Fruit fly (Drosophila melanogaster) whole organism, embryonic: ENCODE results near the gene CG11095.

Source experiments
- Abd-B ChIP-seq: fragments of 200-800 bp; sonication (Bioruptor generic); optimal IDR thresholded peaks from 2 replicates; lab custom pipeline; 2018; ENCODE audit warnings: missing biosample characterization, mild to moderate bottlenecking, missing genetic modification characterization, moderate library complexity
- CG10147 ChIP-seq: fragments of 200-800 bp; sonication (Bioruptor generic); optimal IDR thresholded peaks from 2 replicates; lab custom pipeline; 2019; ENCODE audit warnings: missing biosample characterization, mild to moderate bottlenecking, missing genetic modification characterization, moderate library complexity
- CG10654 ChIP-seq: fragments of 200-800 bp; sonication (Bioruptor generic); optimal IDR thresholded peaks from 2 replicates; lab custom pipeline; 2016; ENCODE audit warnings: missing biosample characterization, missing genetic modification characterization
- CG12104 ChIP-seq: fragments of 200-800 bp; sonication (Bioruptor generic); optimal IDR thresholded peaks from 3 replicates; lab custom pipeline; 2016; ENCODE audit warnings: missing biosample characterization, missing genetic modification characterization
- CG1233 ChIP-seq: fragments of 200-800 bp; sonication (Bioruptor generic); optimal IDR thresholded peaks from 4 replicates; lab custom pipeline; 2018; ENCODE audit warnings: missing biosample characterization, mild to moderate bottlenecking, missing genetic modification characterization
- CG12769 ChIP-seq: fragments of 200-800 bp; sonication (Bioruptor generic); optimal IDR thresholded peaks from 2 replicates; lab custom pipeline; 2019; ENCODE audit warnings: missing biosample characterization, mild to moderate bottlenecking, missing genetic modification characterization, moderate library complexity
- CG14860 ChIP-seq: fragments of 200-800 bp; sonication (Bioruptor generic); IDR thresholded peaks from 3 replicates; pipeline ENCODE4 v1.3.6; 2022; ENCODE audit warnings: missing biosample characterization, missing genetic modification characterization; ENCODE audit not compliant: partially characterized antibody
- CG15696 ChIP-seq: fragments of 200-800 bp; sonication (Bioruptor generic); optimal IDR thresholded peaks from 2 replicates; lab custom pipeline; 2019; ENCODE audit warnings: missing biosample characterization, mild to moderate bottlenecking, missing genetic modification characterization, moderate library complexity
- CG17568 ChIP-seq: fragments of 200-800 bp; sonication (Bioruptor generic); optimal IDR thresholded peaks from 2 replicates; lab custom pipeline; 2018; ENCODE audit warnings: missing biosample characterization, mild to moderate bottlenecking, missing genetic modification characterization, moderate library complexity
- CG2678 ChIP-seq: fragments of 200-800 bp; sonication (Bioruptor generic); optimal IDR thresholded peaks from 3 replicates; lab custom pipeline; 2019; ENCODE audit warnings: missing biosample characterization, mild to moderate bottlenecking, missing genetic modification characterization, moderate library complexity
- CG33213 ChIP-seq: fragments of 200-800 bp; sonication (Bioruptor generic); optimal IDR thresholded peaks from 3 replicates; lab custom pipeline; 2016; ENCODE audit warnings: missing biosample characterization, missing genetic modification characterization
- CG33557 ChIP-seq: fragments of 200-800 bp; sonication (Bioruptor generic); optimal IDR thresholded peaks from 2 replicates; lab custom pipeline; 2019; ENCODE audit warnings: missing biosample characterization, mild to moderate bottlenecking, missing genetic modification characterization, moderate library complexity
- CG34422 ChIP-seq: fragments of 200-800 bp; sonication (Bioruptor generic); IDR thresholded peaks from 3 replicates; pipeline ENCODE4 v1.3.6; 2022; ENCODE audit warnings: missing biosample characterization, missing genetic modification characterization
- CG3995 ChIP-seq: fragments of 200-800 bp; sonication (Bioruptor generic); optimal IDR thresholded peaks from 3 replicates; lab custom pipeline; 2016; ENCODE audit warnings: missing biosample characterization, missing genetic modification characterization
- CG4328 ChIP-seq: fragments of 200-800 bp; sonication (Bioruptor generic); optimal IDR thresholded peaks from 3 replicates; lab custom pipeline; 2017; ENCODE audit warnings: missing biosample characterization, missing genetic modification reagents, missing genetic modification characterization
- CG4360 ChIP-seq: fragments of 200-800 bp; sonication (Bioruptor generic); IDR thresholded peaks from 2 replicates; pipeline ENCODE4 v1.3.6; 2022; ENCODE audit warnings: missing biosample characterization, missing genetic modification characterization
- CG4820 ChIP-seq: fragments of 200-800 bp; sonication (Bioruptor generic); optimal IDR thresholded peaks from 3 replicates; lab custom pipeline; 2016; ENCODE audit warnings: missing biosample characterization, missing genetic modification characterization
- CG7987 ChIP-seq: fragments of 200-800 bp; sonication (Bioruptor generic); optimal IDR thresholded peaks from 2 replicates; lab custom pipeline; 2018; ENCODE audit warnings: missing biosample characterization, mild to moderate bottlenecking, missing genetic modification characterization, moderate library complexity
- CG9437 ChIP-seq: fragments of 200-800 bp; sonication (Bioruptor generic); optimal IDR thresholded peaks from 2 replicates; lab custom pipeline; 2018; ENCODE audit warnings: missing biosample characterization, mild to moderate bottlenecking, missing genetic modification characterization
- CG9817 ChIP-seq: fragments of 200-800 bp; sonication (Bioruptor generic); optimal IDR thresholded peaks from 2 replicates; lab custom pipeline; 2018; ENCODE audit warnings: missing biosample characterization, mild to moderate bottlenecking, missing genetic modification characterization, moderate library complexity
- CG9876 ChIP-seq: fragments of 200-800 bp; sonication (Bioruptor generic); optimal IDR thresholded peaks from 2 replicates; lab custom pipeline; 2016; ENCODE audit warnings: missing biosample characterization, missing genetic modification characterization
- Dll ChIP-seq: fragments of 200-800 bp; sonication (Bioruptor generic); IDR thresholded peaks from 4 replicates; pipeline ENCODE4 v1.3.6; 2022; ENCODE audit warnings: missing biosample characterization, missing genetic modification characterization; ENCODE audit not compliant: partially characterized antibody
- Eip74EF ChIP-seq, 2 experiments: fragments of 200-800 bp in 1 of 2; fragments of >200 bp in 1 of 2; sonication (Bioruptor generic) in 1 of 2; optimal IDR thresholded peaks; 2 replicates each; lab custom pipeline; 2017 to 2019; ENCODE audit warnings: missing biosample characterization in 2 of 2, missing genetic modification characterization in 2 of 2, mild to moderate bottlenecking in 1 of 2, moderate library complexity in 1 of 2
- Elba2 ChIP-seq: fragments of 200-800 bp; sonication (Bioruptor generic); optimal IDR thresholded peaks from 3 replicates; lab custom pipeline; 2016; ENCODE audit warnings: missing biosample characterization, missing genetic modification characterization
- Hmr ChIP-seq: fragments of 200-800 bp; sonication (Bioruptor generic); optimal IDR thresholded peaks from 3 replicates; lab custom pipeline; 2017; ENCODE audit warnings: mild to moderate bottlenecking, missing biosample characterization, missing genetic modification reagents, missing genetic modification characterization
- Hr39 ChIP-seq: fragments of >200 bp; optimal IDR thresholded peaks from 2 replicates; lab custom pipeline; 2017
- Hsf ChIP-seq: fragments of 200-800 bp; sonication (Bioruptor generic); optimal IDR thresholded peaks from 3 replicates; lab custom pipeline; 2016; ENCODE audit warnings: missing biosample characterization, missing genetic modification characterization
- Lhr ChIP-seq: fragments of 200-800 bp; sonication (Bioruptor generic); optimal IDR thresholded peaks from 3 replicates; lab custom pipeline; 2017; ENCODE audit warnings: mild to moderate bottlenecking, missing biosample characterization, missing genetic modification reagents, missing genetic modification characterization
- Med ChIP-seq: fragments of 200-800 bp; sonication (Bioruptor generic); peaks from one replicate; lab custom pipeline; 2016; ENCODE audit warnings: missing biosample characterization, missing genetic modification characterization, mild to moderate bottlenecking, inconsistent platforms, moderate library complexity
- Mes4 ChIP-seq: fragments of 200-800 bp; sonication (Bioruptor generic); optimal IDR thresholded peaks from 2 replicates; lab custom pipeline; 2016; ENCODE audit warnings: missing biosample characterization, missing genetic modification characterization
- Neu2 ChIP-seq: fragments of 200-800 bp; sonication (Bioruptor generic); optimal IDR thresholded peaks from 3 replicates; lab custom pipeline; 2016; ENCODE audit warnings: missing biosample characterization, missing genetic modification characterization, borderline replicate concordance
- Sry-δ ChIP-seq: fragments of 200-800 bp; sonication (Bioruptor generic); optimal IDR thresholded peaks from 2 replicates; lab custom pipeline; 2016; ENCODE audit warnings: missing biosample characterization, missing genetic modification characterization
- Ssrp ChIP-seq: fragments of 200-800 bp; sonication (Bioruptor generic); optimal IDR thresholded peaks from 2 replicates; lab custom pipeline; 2018; ENCODE audit warnings: missing biosample characterization, mild to moderate bottlenecking, missing genetic modification characterization, moderate library complexity
- abd-A ChIP-seq: fragments of 200-800 bp; sonication (Bioruptor generic); optimal IDR thresholded peaks from 3 replicates; lab custom pipeline; 2019; ENCODE audit warnings: missing biosample characterization, mild to moderate bottlenecking, missing genetic modification characterization, moderate library complexity
- cg ChIP-seq: fragments of 200-800 bp; sonication (Bioruptor generic); optimal IDR thresholded peaks from 3 replicates; lab custom pipeline; 2019; ENCODE audit warnings: missing biosample characterization, mild to moderate bottlenecking, missing genetic modification characterization, moderate library complexity
- danr ChIP-seq: fragments of 200-800 bp; sonication (Bioruptor generic); IDR thresholded peaks from 2 replicates; pipeline ENCODE4 v1.3.6; 2022; ENCODE audit warnings: missing biosample characterization, missing genetic modification characterization
- dm ChIP-seq: fragments of 200-800 bp; sonication (Bioruptor generic); optimal IDR thresholded peaks from 3 replicates; lab custom pipeline; 2016; ENCODE audit warnings: missing biosample characterization, missing genetic modification characterization
- dmrt11E ChIP-seq: fragments of 200-800 bp; sonication (Bioruptor generic); optimal IDR thresholded peaks from 3 replicates; lab custom pipeline; 2018; ENCODE audit warnings: missing biosample characterization, mild to moderate bottlenecking, missing genetic modification characterization, moderate library complexity
- gcm2 ChIP-seq: fragments of 200-800 bp; sonication (Bioruptor generic); optimal IDR thresholded peaks from 2 replicates; lab custom pipeline; 2016; ENCODE audit warnings: missing biosample characterization, missing genetic modification characterization
- hth ChIP-seq: fragments of >200 bp; optimal IDR thresholded peaks from 2 replicates; lab custom pipeline; 2017; ENCODE audit warnings: inconsistent platforms
- jigr1 ChIP-seq: fragments of 200-800 bp; sonication (Bioruptor generic); IDR thresholded peaks from 3 replicates; pipeline ENCODE4 v1.3.6; 2022; ENCODE audit warnings: missing biosample characterization, missing genetic modification characterization
- kah ChIP-seq: fragments of 200-800 bp; sonication (Bioruptor generic); optimal IDR thresholded peaks from 2 replicates; lab custom pipeline; 2018; ENCODE audit warnings: missing biosample characterization, mild to moderate bottlenecking, missing genetic modification characterization
- kni ChIP-seq: fragments of 200-800 bp; sonication (Bioruptor generic); optimal IDR thresholded peaks from 3 replicates; lab custom pipeline; 2017; ENCODE audit warnings: mild to moderate bottlenecking, missing biosample characterization, missing genetic modification reagents, missing genetic modification characterization
- mld ChIP-seq: fragments of 200-800 bp; sonication (Bioruptor generic); IDR thresholded peaks from 3 replicates; pipeline ENCODE4 v1.3.6; 2022; ENCODE audit warnings: missing biosample characterization, missing genetic modification characterization; ENCODE audit not compliant: partially characterized antibody
- nerfin-1 ChIP-seq: fragments of 200-800 bp; sonication (Bioruptor generic); optimal IDR thresholded peaks from 3 replicates; lab custom pipeline; 2019; ENCODE audit warnings: missing biosample characterization, mild to moderate bottlenecking, missing genetic modification characterization, moderate library complexity
- nmo ChIP-seq: fragments of 200-800 bp; sonication (Bioruptor generic); optimal IDR thresholded peaks from 2 replicates; lab custom pipeline; 2018; ENCODE audit warnings: missing biosample characterization, mild to moderate bottlenecking, missing genetic modification characterization, moderate library complexity
- psq ChIP-seq: fragments of 200-800 bp; sonication (Bioruptor generic); optimal IDR thresholded peaks from 2 replicates; lab custom pipeline; 2017; ENCODE audit warnings: missing biosample characterization, missing genetic modification characterization
- scrt ChIP-seq: fragments of 200-800 bp; sonication (Bioruptor generic); optimal IDR thresholded peaks from 2 replicates; lab custom pipeline; 2018; ENCODE audit warnings: missing biosample characterization, mild to moderate bottlenecking, missing genetic modification characterization, moderate library complexity
- shn ChIP-seq: fragments of 200-800 bp; sonication (Bioruptor generic); optimal IDR thresholded peaks from 3 replicates; lab custom pipeline; 2016; ENCODE audit warnings: missing biosample characterization, missing genetic modification characterization
- trem ChIP-seq: fragments of 200-800 bp; optimal IDR thresholded peaks from 3 replicates; lab custom pipeline; 2019; ENCODE audit warnings: missing biosample characterization, mild to moderate bottlenecking, missing genetic modification characterization, moderate library complexity

The CG11095 gene

dm6 chrX:13787282-13787850 lies 24.1 kb upstream of the CG11095 start (continued):
- TF ChIP-seq Med (peak; percentile 81), jigr1 (no peak), CG4328 (GFP tag; lab: Kevin White, UChicago) (no peak), CG4360 (GFP tag; lab: Robert Waterston, UW) (no peak), CG10147 (GFP tag; lab: Kevin White, UChicago) (no peak), danr (GFP tag; lab: Robert Waterston, UW) (no peak), shn (GFP tag; lab: Kevin White, UChicago) (no peak), abd-A (peak; percentile 36), Dll (no peak), kah (GFP tag; lab: Kevin White, UChicago) (no peak), CG17568 (GFP tag; lab: Kevin White, UChicago) (no peak), nerfin-1 (tag; lab: Kevin White, UChicago) (peak; percentile 88), Abd-B (GFP tag; lab: Kevin White, UChicago) (no peak), gcm2 (GFP tag; lab: Kevin White, UChicago) (no peak), CG34422 (GFP tag; lab: Robert Waterston, UW) (no peak), Mes4 (GFP tag; lab: Kevin White, UChicago) (no peak), CG3995 (GFP tag; lab: Kevin White, UChicago) (no peak), CG9437 (GFP tag; lab: Kevin White, UChicago) (no peak), CG2678 (tag; lab: Kevin White, UChicago) (peak; percentile 31), Hmr (GFP tag; lab: Kevin White, UChicago) (no peak), CG14860 (peak; percentile 47; the same call in 2 of the 3 replicates), Hsf (no peak), CG4820 (GFP tag; lab: Kevin White, UChicago) (no peak), Lhr (GFP tag; lab: Kevin White, UChicago) (no peak), CG9817 (tag; lab: Kevin White, UChicago) (no peak), CG9876 (no peak), hth (no peak), CG10654 (GFP tag; lab: Kevin White, UChicago) (no peak), Hr39 (lab: Kevin White, UChicago) (no peak), mld (GFP tag; lab: Robert Waterston, UW) (no peak), Eip74EF (GFP tag; optimal IDR thresholded peaks at IDR 0.05; lab: Kevin White, UChicago) (no peak), dm (GFP tag; lab: Kevin White, UChicago) (no peak), CG15696 (tag; lab: Kevin White, UChicago) (no peak), kni (GFP tag; lab: Kevin White, UChicago) (peak; percentile 16), Sry-δ (no peak), Neu2 (no peak), CG12769 (tag; lab: Kevin White, UChicago) (no peak), scrt (GFP tag; lab: Kevin White, UChicago) (no peak), dmrt11E (tag; lab: Kevin White, UChicago) (no peak), CG1233 (GFP tag; lab: Kevin White, UChicago) (no peak), CG33213 (no peak), psq (GFP tag; lab: Kevin White, UChicago) (no peak), CG7987 (GFP tag; lab: Kevin White, UChicago) (no peak), nmo (GFP tag; lab: Kevin White, UChicago) (peak; percentile 57), CG12104 (no peak), trem (tag; lab: Kevin White, UChicago) (no peak), cg (GFP tag; lab: Kevin White, UChicago) (peak; percentile 17), Elba2 (no peak), Ssrp (tag; lab: Kevin White, UChicago) (no peak), CG33557 (GFP tag; lab: Kevin White, UChicago) (no peak)
